Worm (Caenorhabditis elegans) whole organism, early embryonic: ENCODE results near the gene xnd-1.
A peak's percentile ranks its signal among the peaks of the same experiment; 100 is the strongest.
"Not testable (repeated sequence)": the region's sequence is repeated elsewhere in the genome, so short reads cannot be mapped to it uniquely, and the experiment has no call there.

Experiments used
- ama-1 ChIP-seq: fragments of 150-350 bp; optimal IDR thresholded peaks from 2 replicates; lab custom pipeline; 2014
- hmg-4 ChIP-seq: fragments of 200-800 bp; sonication (Bioruptor generic); optimal IDR thresholded peaks from 2 replicates; lab custom pipeline; 2018; ENCODE audit warnings: mild to moderate bottlenecking, missing genetic modification characterization, missing compliant biosample characterization
- scrt-1 ChIP-seq: fragments of 200-800 bp; sonication (Bioruptor generic); IDR thresholded peaks from 2 replicates; pipeline ENCODE4 v1.3.6; 2022; ENCODE audit warnings: missing genetic modification characterization, missing compliant biosample characterization

DNA sequence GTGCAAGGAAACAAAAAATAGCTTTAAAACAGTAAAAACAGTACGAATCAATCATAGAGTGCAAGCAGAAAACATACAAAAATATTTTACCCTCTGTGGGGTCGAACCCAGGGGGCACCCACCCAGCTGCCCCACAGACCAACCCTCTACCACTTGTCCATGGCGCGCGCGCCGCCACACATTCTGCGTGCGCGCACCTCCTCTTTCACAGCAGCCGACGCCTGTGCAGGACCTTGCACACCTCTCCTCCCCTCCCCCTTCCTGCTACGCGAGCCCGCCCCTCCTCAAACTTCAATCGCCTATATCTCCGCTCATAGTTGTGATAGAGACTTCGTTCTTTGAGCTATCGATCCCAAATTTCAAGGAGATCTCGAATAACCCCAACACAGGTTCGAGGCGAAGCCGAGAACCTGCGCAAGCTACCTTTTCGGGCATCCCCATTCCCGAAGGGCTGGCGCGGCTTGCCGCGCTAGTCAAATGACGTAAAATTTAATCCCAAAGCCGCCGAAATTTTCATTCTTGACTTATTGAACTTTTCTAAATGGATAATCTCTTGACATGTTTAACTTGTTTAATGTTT is 33.1 kb downstream of the xnd-1 start:
- TF ChIP-seq ama-1, scrt-1: not testable (repeated sequence)
- peak; percentile 5 for TF ChIP-seq hmg-4
